Worm (Caenorhabditis elegans) whole organism, L4/young adult: Measurements from ENCODE around the gene M199.7.

ENCODE experiments used
- W03F9.2 ChIP-seq: fragments of 150-350 bp; optimal IDR thresholded peaks from 2 replicates; lab custom pipeline; 2014; ENCODE audit warnings: missing biosample characterization, missing genetic modification characterization
- him-1 ChIP-seq: sonication (generic microtip); optimal IDR thresholded peaks from 2 replicates; lab custom pipeline; 2016; ENCODE audit warnings: missing genotype, missing genetic modification reagents, missing genetic modification characterization, missing compliant biosample characterization

DNA sequence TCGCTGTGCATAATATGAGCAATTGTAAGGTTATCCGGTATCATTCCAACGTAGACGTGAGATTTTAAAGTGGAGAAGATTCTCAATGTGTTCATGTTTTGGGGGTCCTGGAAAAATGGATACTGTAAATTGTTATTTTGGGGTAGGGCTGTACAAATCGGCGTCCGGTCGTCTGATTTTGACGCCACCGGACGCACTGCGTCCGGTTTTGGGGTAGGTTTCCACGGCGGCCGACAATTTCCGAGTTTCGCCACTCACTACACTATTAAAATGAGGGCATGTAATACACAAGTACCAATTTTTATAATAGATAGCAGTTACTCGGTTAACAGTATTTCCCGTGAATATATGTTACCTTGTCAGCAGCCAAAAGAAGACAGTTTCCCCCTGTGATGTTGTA is 45.5 kb downstream of the M199.7 start:
- TF ChIP-seq him-1 (tag; lab: Kevin White, UChicago) (no peak), W03F9.2 (no peak)
